Worm (Caenorhabditis elegans) whole organism, midembryonic: ENCODE data around the gene F38A5.8.
"Not testable (repeated sequence)": the region's sequence is repeated elsewhere in the genome, so short reads cannot be mapped to it uniquely, and the experiment has no call there.

Experiments used
- T22C8.4 ChIP-seq: fragments of 200-800 bp; sonication (Bioruptor generic); IDR thresholded peaks from 2 replicates; pipeline ENCODE4 v1.3.6; 2022; ENCODE audit warnings: missing genetic modification characterization, missing compliant biosample characterization
- cog-1 ChIP-seq: sonication (generic microtip); optimal IDR thresholded peaks from 2 replicates; lab custom pipeline; 2016; ENCODE audit warnings: missing genetic modification characterization, missing compliant biosample characterization
- flt-1 ChIP-seq: fragments of 200-800 bp; sonication (Bioruptor generic); IDR thresholded peaks from 2 replicates; pipeline ENCODE4 v1.3.6; 2022; ENCODE audit warnings: missing genetic modification characterization, missing compliant biosample characterization
- klf-2 ChIP-seq: fragments of 200-800 bp; sonication (Bioruptor generic); conservative IDR thresholded peaks from 2 replicates; pipeline ENCODE4 v1.3.6; 2022; ENCODE audit warnings: missing genetic modification reagents, missing genetic modification characterization, missing compliant biosample characterization
- med-1 ChIP-seq: sonication (generic microtip); optimal IDR thresholded peaks from 2 replicates; lab custom pipeline; 2017; ENCODE audit warnings: missing genetic modification characterization, mild to moderate bottlenecking, missing compliant biosample characterization, antibody characterized with exemption, missing genetic modification reagents; ENCODE audit not compliant: insufficient read depth
- ref-1 ChIP-seq: fragments of 200-800 bp; sonication (Bioruptor generic); conservative IDR thresholded peaks from 2 replicates; pipeline ENCODE4 v1.3.6; 2022; ENCODE audit warnings: missing genetic modification reagents, missing genetic modification characterization, missing compliant biosample characterization
- tab-1 ChIP-seq: fragments of 200-800 bp; sonication (Bioruptor generic); IDR thresholded peaks from 2 replicates; pipeline ENCODE4 v1.3.6; 2022; ENCODE audit warnings: missing genetic modification characterization, missing compliant biosample characterization
- ztf-23 ChIP-seq: fragments of 200-800 bp; sonication (Bioruptor generic); IDR thresholded peaks from 2 replicates; pipeline ENCODE4 v1.3.6; 2022; ENCODE audit warnings: missing genetic modification reagents, missing genetic modification characterization, missing compliant biosample characterization
- ztf-29 ChIP-seq: fragments of 200-800 bp; sonication (Bioruptor generic); IDR thresholded peaks from 2 replicates; pipeline ENCODE4 v1.3.6; 2022; ENCODE audit warnings: missing genetic modification reagents, missing genetic modification characterization, missing compliant biosample characterization

F38A5.8 gene

DNA sequence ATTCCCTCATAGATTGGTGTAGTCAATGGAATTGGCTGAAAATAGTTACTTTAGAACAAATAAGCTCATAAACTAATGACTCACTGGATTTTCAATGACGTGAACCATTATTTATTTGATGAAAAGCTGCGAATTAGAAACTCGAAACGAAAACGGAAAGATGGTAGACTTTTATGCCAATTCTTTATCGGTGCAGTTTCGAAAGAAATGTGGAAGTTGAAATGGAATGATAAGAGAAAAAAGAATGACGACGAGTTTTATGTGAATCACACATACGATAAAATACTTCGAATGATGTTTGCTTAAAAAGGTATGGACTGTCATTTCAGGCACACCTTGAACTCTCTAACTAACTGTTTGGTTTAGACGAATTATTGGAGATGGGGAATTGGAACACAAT is 9.5 kb upstream of the F38A5.8 start, which contains the start of the genes lec-11 and irld-7:
TSS of gene lec-11 (minus strand) at position 126 of the 400 bp plus-strand sequence.
TSS of gene irld-7 (plus strand) at position 332 of the 400 bp plus-strand sequence.
- TF ChIP-seq tab-1 (GFP tag; lab: Robert Waterston, UW) (no peak), ref-1 (GFP tag; lab: Robert Waterston, UW) (no peak), ztf-29 (no peak), med-1 (GFP tag; lab: Kevin White, UChicago) (no peak)

DNA sequence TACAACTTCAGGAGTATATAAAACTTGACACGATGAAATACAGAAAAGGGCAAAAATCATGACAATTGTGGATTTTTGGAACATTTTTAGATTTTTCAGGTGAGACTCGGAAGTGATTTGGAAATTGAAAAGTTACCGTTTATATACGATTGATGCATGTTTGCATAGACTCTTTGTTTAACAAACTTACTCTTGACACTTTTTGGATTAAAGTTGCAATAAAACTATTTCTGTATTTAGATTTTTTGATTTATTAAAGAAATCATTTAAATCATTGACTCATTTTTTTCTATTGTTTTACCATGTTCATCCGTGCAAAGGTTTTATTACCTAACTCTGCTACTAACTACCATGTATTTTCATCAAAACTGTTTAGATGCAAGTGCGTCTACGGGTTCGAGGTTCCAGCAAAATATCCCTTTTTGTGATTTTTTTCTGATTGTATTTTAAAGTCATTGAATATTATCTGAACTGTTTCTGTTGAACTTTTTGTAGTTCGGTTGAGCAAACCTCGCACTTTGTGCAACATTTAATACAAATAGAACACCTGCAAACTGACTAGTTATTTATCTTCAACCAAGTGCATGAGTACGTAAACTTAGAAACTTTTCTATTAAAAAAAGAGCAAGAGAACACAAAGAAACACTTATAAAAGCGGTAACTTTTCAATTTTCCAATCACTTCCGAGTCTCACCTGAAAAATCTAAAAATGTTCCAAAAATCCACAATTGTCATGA is 8.4 kb upstream of the F38A5.8 start, which contains the start of the genes nspb-1 and nspb-2:
TSS of gene nspb-1 (minus strand) at position 101 of the 737 bp plus-strand sequence.
TSS of gene nspb-2 (plus strand) at position 687 of the 737 bp plus-strand sequence.
- not testable (repeated sequence) for TF ChIP-seq med-1 (GFP tag; lab: Kevin White, UChicago); tab-1 (GFP tag; lab: Robert Waterston, UW); ref-1 (GFP tag; lab: Robert Waterston, UW)

DNA sequence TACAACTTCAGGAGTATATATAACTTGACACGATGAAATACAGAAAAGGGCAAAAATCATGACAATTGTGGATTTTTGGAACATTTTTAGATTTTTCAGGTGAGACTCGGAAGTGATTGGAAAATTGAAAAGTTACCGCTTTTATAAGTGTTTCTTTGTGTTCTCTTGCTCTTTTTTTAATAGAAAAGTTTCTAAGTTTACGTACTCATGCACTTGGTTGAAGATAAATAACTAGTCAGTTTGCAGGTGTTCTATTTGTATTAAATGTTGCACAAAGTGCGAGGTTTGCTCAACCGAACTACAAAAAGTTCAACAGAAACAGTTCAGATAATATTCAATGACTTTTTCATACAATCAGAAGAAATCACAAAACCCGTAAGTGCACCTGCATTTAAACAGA is 4.7 kb upstream of the F38A5.8 start, which contains the start of gene nspb-3:
TSS of gene nspb-3 (minus strand) at position 101 of the 400 bp plus-strand sequence.
- not testable (repeated sequence) for TF ChIP-seq ztf-29; flt-1 (GFP tag; lab: Robert Waterston, UW); T22C8.4 (GFP tag; lab: Robert Waterston, UW)

DNA sequence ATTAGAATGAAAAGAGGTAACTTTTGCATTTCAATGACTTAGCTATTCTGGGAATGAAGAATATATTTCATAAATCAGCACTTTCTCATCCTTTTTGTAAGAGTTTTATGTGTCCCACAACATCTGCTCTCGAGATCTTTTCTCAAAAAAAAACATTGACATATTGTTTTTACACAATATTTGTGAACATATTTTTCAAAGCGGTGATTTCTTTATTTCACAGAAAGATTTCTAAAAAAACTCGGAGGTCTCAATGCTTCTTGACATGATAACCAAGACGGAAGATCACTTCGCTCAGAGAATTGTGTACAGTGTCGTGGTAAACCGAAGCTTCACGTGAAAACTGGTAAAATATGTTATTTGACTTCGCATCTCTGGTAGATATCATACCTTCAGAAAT is 3.6 kb upstream of the F38A5.8 start, which contains the start of gene F38A5.22:
TSS of gene F38A5.22 (minus strand) at position 29 of the 400 bp plus-strand sequence.
- no peak for TF ChIP-seq ztf-23 (GFP tag; lab: Robert Waterston, UW)
- TF ChIP-seq cog-1 (tag; lab: Kevin White, UChicago), result no peak
- no peak for TF ChIP-seq tab-1 (GFP tag; lab: Robert Waterston, UW)
- no peak for TF ChIP-seq med-1 (GFP tag; lab: Kevin White, UChicago)
- no peak for TF ChIP-seq T22C8.4 (GFP tag; lab: Robert Waterston, UW)
- TF ChIP-seq flt-1 (GFP tag; lab: Robert Waterston, UW), result no peak
- no peak for TF ChIP-seq ref-1 (GFP tag; lab: Robert Waterston, UW)
- no peak for TF ChIP-seq ztf-29
- no peak for TF ChIP-seq klf-2

DNA sequence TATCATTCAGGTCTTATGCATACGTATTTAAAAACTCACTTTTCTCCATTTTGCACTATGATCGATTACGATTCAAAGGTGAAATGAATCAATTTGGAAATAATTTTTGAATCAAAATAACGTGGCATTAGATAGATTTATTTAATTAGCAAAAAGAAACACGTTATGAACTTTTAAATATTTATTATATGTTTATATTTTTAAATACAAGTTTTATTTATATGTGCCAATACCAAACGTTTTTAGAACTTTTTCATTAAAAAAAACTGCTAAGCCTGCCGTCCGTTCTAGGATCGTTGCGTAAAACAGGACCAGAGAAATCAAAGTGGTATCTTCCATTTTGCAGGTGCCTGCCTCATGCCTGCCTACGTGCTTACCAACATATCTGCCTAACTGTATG is 2.2 kb upstream of the F38A5.8 start, which contains the start of gene F38A5.6:
TSS of gene F38A5.6 (minus strand) at position 101 of the 400 bp plus-strand sequence.
- TF ChIP-seq flt-1 (GFP tag; lab: Robert Waterston, UW) (no peak), T22C8.4 (GFP tag; lab: Robert Waterston, UW) (no peak), cog-1 (tag; lab: Kevin White, UChicago) (no peak), med-1 (GFP tag; lab: Kevin White, UChicago) (no peak), klf-2 (no peak), tab-1 (GFP tag; lab: Robert Waterston, UW) (no peak), ref-1 (GFP tag; lab: Robert Waterston, UW) (no peak), ztf-29 (no peak), ztf-23 (GFP tag; lab: Robert Waterston, UW) (no peak)

DNA sequence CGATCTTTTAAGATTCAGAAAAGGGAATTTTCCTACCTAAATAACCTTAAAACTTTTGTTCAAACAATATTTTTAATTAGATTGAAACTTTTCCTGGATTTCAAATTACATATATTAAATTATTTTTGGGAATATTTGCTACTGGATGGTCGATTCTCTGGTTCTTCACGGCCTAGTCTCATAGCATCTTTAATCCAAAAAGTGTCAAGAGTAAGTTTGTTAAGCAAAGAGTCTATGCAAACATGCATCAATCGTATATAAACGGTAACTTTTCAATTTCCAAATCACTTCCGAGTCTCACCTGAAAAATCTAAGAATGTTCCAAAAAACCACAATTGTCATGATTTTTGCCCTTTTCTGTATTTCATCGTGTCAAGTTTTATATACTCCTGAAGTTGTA is 1.6 kb upstream of the F38A5.8 start, which contains the start of gene nspb-4:
TSS of gene nspb-4 (plus strand) at position 301 of the 400 bp plus-strand sequence.
- not testable (repeated sequence) for TF ChIP-seq tab-1, flt-1, ztf-23 (GFP tag; lab: Robert Waterston, UW)

DNA sequence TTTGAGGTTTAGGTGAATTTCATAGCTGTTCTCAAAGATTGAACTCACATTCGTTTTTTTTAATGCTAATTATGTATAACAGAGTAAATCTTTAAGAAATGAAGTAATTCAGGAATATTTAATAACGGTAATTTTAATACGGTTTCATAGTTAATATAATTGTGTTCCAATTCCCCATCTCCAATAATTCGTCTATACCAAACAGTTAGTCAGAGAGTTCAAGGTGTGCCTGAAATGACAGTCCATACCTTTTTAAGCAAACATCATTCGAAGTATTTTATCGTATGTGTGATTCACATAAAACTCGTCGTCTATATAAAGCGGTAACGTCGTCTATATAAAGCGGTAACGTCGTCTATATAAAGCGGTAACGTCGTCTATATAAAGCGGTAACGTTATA is 807 bp upstream of the F38A5.8 start, which contains the start of gene nspb-5:
TSS of gene nspb-5 (plus strand) at position 301 of the 400 bp plus-strand sequence.
- TF ChIP-seq tab-1 (GFP tag; lab: Robert Waterston, UW); klf-2; ztf-23 (GFP tag; lab: Robert Waterston, UW): not testable (repeated sequence)

DNA sequence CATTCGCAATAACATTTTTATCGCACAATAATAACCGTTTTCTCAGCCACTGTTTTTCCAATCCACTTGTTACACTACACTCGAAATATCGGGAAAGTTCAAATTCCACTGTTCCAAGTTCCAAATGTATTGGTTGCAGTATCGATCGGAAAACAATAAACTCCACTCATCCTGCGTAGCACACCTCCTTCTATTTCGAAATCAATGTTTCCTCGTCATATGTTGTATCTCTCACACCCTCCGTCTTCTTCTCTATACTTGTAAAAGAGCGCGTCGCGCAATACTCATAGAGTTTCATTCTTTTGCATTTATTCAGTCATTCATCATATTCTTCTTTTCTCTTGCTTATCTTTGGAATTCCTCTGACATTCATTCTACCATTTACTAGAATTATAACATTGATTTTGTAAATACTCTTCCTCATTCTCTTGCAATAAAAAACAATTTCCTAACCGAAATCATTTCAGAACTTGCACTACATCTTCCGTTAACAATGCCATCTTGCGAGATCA is 1.7 kb downstream of the F38A5.8 start, which contains the start of gene sup-36:
TSS of gene sup-36 (plus strand) at position 462 of the 512 bp plus-strand sequence.
- TF ChIP-seq cog-1 (tag; lab: Kevin White, UChicago) (no peak), flt-1 (GFP tag; lab: Robert Waterston, UW) (no peak), T22C8.4 (GFP tag; lab: Robert Waterston, UW) (peak; percentile 49)

DNA sequence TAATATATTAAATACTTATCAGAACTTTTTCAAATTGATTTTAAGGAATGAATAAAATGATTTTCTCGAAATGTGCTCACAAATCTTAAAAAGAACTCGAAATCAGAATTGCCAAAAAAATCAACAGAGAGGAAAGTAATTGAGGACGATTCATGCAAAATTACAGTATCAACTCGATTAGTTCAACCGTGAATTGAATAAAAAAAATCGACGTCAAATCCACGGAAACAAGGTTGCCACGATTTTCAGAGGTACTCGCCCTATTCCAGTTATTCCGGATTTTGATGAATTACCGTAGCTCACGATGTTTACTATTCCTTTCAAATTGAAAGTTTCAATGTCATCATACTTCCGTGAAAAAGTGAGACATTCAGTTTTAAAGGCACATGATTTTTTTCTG is 2.8 kb downstream of the F38A5.8 start, which contains the start of gene F15B10.3:
TSS of gene F15B10.3 (plus strand) at position 301 of the 400 bp plus-strand sequence.
- no peak for TF ChIP-seq med-1 (GFP tag; lab: Kevin White, UChicago)
- no peak for TF ChIP-seq klf-2
- TF ChIP-seq T22C8.4 (GFP tag; lab: Robert Waterston, UW), result no peak
- no peak for TF ChIP-seq ztf-29
- TF ChIP-seq flt-1 (GFP tag; lab: Robert Waterston, UW), result no peak
- no peak for TF ChIP-seq cog-1 (tag; lab: Kevin White, UChicago)
- no peak for TF ChIP-seq ztf-23 (GFP tag; lab: Robert Waterston, UW)
- no peak for TF ChIP-seq ref-1 (GFP tag; lab: Robert Waterston, UW)
- TF ChIP-seq tab-1 (GFP tag; lab: Robert Waterston, UW), result no peak

DNA sequence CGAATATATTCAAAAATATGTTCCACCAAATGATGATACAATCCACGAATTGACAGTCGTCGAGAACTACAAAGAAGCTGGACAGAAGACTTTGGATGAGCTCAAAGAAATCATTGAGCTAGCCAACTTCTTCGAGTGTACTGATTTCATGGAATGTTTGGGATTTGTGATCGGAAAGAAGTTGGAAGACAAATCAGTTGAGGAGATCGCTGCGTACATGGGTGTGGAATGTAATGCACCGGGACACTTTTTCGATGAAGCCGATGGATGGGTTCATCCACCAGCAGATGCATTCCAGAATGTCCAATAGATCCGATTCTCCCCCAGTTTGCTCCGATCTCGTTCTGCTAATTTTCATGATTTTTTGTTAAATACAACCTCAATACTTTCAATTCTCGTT is 4.0 kb downstream of the F38A5.8 start:
- TF ChIP-seq klf-2 (no peak), ref-1 (GFP tag; lab: Robert Waterston, UW) (no peak), cog-1 (tag; lab: Kevin White, UChicago) (no peak), ztf-29 (no peak), T22C8.4 (GFP tag; lab: Robert Waterston, UW) (no peak)
